Worm (Caenorhabditis elegans): ENCODE results near the gene F32D1.8.

DNA sequence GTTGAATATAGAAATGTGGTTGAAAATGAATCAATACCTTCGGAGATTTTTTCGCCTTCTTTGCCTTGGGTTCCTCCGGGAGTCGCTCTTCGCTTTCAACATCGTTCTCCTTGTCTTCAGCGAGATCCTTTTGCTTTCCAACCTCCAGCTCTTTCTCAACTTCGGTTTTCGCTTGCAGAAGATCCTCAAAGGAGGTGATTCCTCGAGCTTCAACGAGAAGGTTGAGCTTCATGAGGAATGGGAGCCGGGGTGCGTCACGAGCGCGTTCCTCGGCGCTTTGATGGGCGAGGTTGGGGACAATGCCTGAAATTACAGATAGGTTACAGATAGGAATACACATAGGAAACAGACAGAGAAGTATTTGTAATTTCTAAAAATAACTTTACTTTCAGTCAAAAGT lies 21.4 kb upstream of the F32D1.8 start:
- TF ChIP-seq pha-4 (tag; optimal IDR thresholded peaks at IDR 0.05) (no peak), unc-3 (GFP tag; conservative IDR thresholded peaks at IDR 0.05) (no peak), unc-3 (tag; optimal IDR thresholded peaks at IDR 0.05) (no peak), hlh-15 (tag; optimal IDR thresholded peaks at IDR 0.05) (no peak), dmd-4 (tag; optimal IDR thresholded peaks at IDR 0.05; ENCODE audit: borderline replicate concordance) (no peak), zip-5 (tag; optimal IDR thresholded peaks at IDR 0.05) (no peak), sox-4 (tag; optimal IDR thresholded peaks at IDR 0.05) (no peak), ceh-18 (tag; optimal IDR thresholded peaks at IDR 0.05) (no peak)
